Worm (Caenorhabditis elegans) whole organism, late embryonic: Measurements from ENCODE around the gene C14F11.7.
A peak's percentile ranks its signal among the peaks of the same experiment; 100 is the strongest.

Experiments
- C08G9.2 ChIP-seq: sonication (generic microtip); optimal IDR thresholded peaks from 2 replicates; lab custom pipeline; 2016; ENCODE audit warnings: mild to moderate bottlenecking, missing genetic modification characterization, moderate library complexity, missing compliant biosample characterization
- C38D4.7 ChIP-seq: fragments of 200-800 bp; sonication (Bioruptor generic); optimal IDR thresholded peaks from 2 replicates; lab custom pipeline; 2018; ENCODE audit warnings: mild to moderate bottlenecking, missing genetic modification characterization, moderate library complexity, missing compliant biosample characterization
- F13H6.1 ChIP-seq: sonication (generic microtip); optimal IDR thresholded peaks from 2 replicates; lab custom pipeline; 2016; ENCODE audit warnings: missing genetic modification characterization, missing compliant biosample characterization
- K02D7.2 ChIP-seq: sonication (generic microtip); optimal IDR thresholded peaks from 2 replicates; lab custom pipeline; 2017; ENCODE audit warnings: mild to moderate bottlenecking, missing genetic modification characterization, missing compliant biosample characterization
- T23F11.4 ChIP-seq: fragments of 200-800 bp; sonication (Bioruptor generic); optimal IDR thresholded peaks from 2 replicates; lab custom pipeline; 2018; ENCODE audit warnings: mild to moderate bottlenecking, missing genetic modification characterization, missing compliant biosample characterization
- ahr-1 ChIP-seq: sonication (generic microtip); optimal IDR thresholded peaks from 2 replicates; lab custom pipeline; 2016; ENCODE audit warnings: missing genetic modification characterization, missing compliant biosample characterization
- ama-1 ChIP-seq: fragments of 150-350 bp; optimal IDR thresholded peaks from 2 replicates; lab custom pipeline; 2014
- ceh-18 ChIP-seq: sonication (generic microtip); optimal IDR thresholded peaks from 2 replicates; lab custom pipeline; 2016; ENCODE audit warnings: missing genetic modification characterization, missing compliant biosample characterization
- ceh-2 ChIP-seq: sonication (generic microtip); optimal IDR thresholded peaks from 2 replicates; lab custom pipeline; 2016; ENCODE audit warnings: missing genotype, missing genetic modification characterization, missing compliant biosample characterization
- ceh-24 ChIP-seq: sonication (generic microtip); optimal IDR thresholded peaks from 2 replicates; lab custom pipeline; 2016; ENCODE audit warnings: mild to moderate bottlenecking, missing genetic modification characterization, missing compliant biosample characterization
- ceh-30 ChIP-seq: fragments of 150-350 bp; optimal IDR thresholded peaks from 2 replicates; lab custom pipeline; 2014; ENCODE audit warnings: missing biosample characterization, missing genetic modification characterization
- ceh-31 ChIP-seq: sonication (generic microtip); optimal IDR thresholded peaks from 2 replicates; lab custom pipeline; 2016; ENCODE audit warnings: missing genetic modification characterization, missing compliant biosample characterization
- ceh-9 ChIP-seq: sonication (generic microtip); optimal IDR thresholded peaks from 2 replicates; lab custom pipeline; 2016; ENCODE audit warnings: mild to moderate bottlenecking, missing genetic modification characterization, inconsistent platforms, missing compliant biosample characterization
- che-1 ChIP-seq: sonication (generic microtip); optimal IDR thresholded peaks from 2 replicates; lab custom pipeline; 2016; ENCODE audit warnings: mild to moderate bottlenecking, missing genetic modification characterization, missing compliant biosample characterization
- dmd-4 ChIP-seq: sonication (generic microtip); optimal IDR thresholded peaks from 2 replicates; lab custom pipeline; 2016; ENCODE audit warnings: borderline replicate concordance, missing genetic modification characterization, missing compliant biosample characterization
- dve-1 ChIP-seq: sonication (generic microtip); optimal IDR thresholded peaks from 2 replicates; lab custom pipeline; 2017; ENCODE audit warnings: antibody characterized with exemption, mild to moderate bottlenecking, missing genetic modification characterization, missing compliant biosample characterization
- elt-2 ChIP-seq: sonication (generic microtip); optimal IDR thresholded peaks from 2 replicates; lab custom pipeline; 2016; ENCODE audit warnings: missing genetic modification reagents, missing genetic modification characterization, missing compliant biosample characterization
- elt-4 ChIP-seq: sonication (generic microtip); optimal IDR thresholded peaks from 2 replicates; lab custom pipeline; 2016; ENCODE audit warnings: missing genetic modification characterization, missing compliant biosample characterization
- ets-4 ChIP-seq: sonication (generic microtip); optimal IDR thresholded peaks from 2 replicates; lab custom pipeline; 2016; ENCODE audit warnings: missing genetic modification characterization, missing compliant biosample characterization
- eyg-1 ChIP-seq: sonication (generic microtip); optimal IDR thresholded peaks from 2 replicates; lab custom pipeline; 2016; ENCODE audit warnings: missing genotype, missing genetic modification characterization, missing compliant biosample characterization
- fax-1 ChIP-seq: sonication (generic microtip); optimal IDR thresholded peaks from 2 replicates; lab custom pipeline; 2016; ENCODE audit warnings: missing genotype, missing genetic modification characterization, missing compliant biosample characterization
- fkh-6 ChIP-seq: sonication (generic microtip); optimal IDR thresholded peaks from 2 replicates; lab custom pipeline; 2016; ENCODE audit warnings: missing genetic modification characterization, missing compliant biosample characterization
- gmeb-2 ChIP-seq: sonication (generic microtip); optimal IDR thresholded peaks from 2 replicates; lab custom pipeline; 2016; ENCODE audit warnings: missing genetic modification characterization, inconsistent platforms, missing compliant biosample characterization
- hlh-13 ChIP-seq: fragments of 200-800 bp; sonication (Bioruptor generic); optimal IDR thresholded peaks from 2 replicates; lab custom pipeline; 2018; ENCODE audit warnings: mild to moderate bottlenecking, missing genetic modification characterization, missing compliant biosample characterization
- hlh-30 ChIP-seq: sonication (generic microtip); optimal IDR thresholded peaks from 2 replicates; lab custom pipeline; 2017; ENCODE audit warnings: antibody characterized with exemption, missing genetic modification characterization, missing compliant biosample characterization; ENCODE audit not compliant: insufficient read depth
- hlh-6 ChIP-seq: sonication (generic microtip); optimal IDR thresholded peaks from 2 replicates; lab custom pipeline; 2016; ENCODE audit warnings: missing genotype, missing genetic modification characterization, missing compliant biosample characterization
- hlh-8 ChIP-seq: sonication (generic microtip); optimal IDR thresholded peaks from 2 replicates; lab custom pipeline; 2016; ENCODE audit warnings: missing genotype, missing genetic modification characterization, missing compliant biosample characterization
- lin-11 ChIP-seq: fragments of 200-800 bp; sonication (Bioruptor generic); optimal IDR thresholded peaks from 2 replicates; lab custom pipeline; 2018; ENCODE audit warnings: mild to moderate bottlenecking, missing genetic modification characterization, missing compliant biosample characterization
- madf-2 ChIP-seq: sonication (generic microtip); optimal IDR thresholded peaks from 2 replicates; lab custom pipeline; 2017; ENCODE audit warnings: missing genetic modification characterization, missing compliant biosample characterization
- mec-3 ChIP-seq: sonication (generic microtip); optimal IDR thresholded peaks from 2 replicates; lab custom pipeline; 2016; ENCODE audit warnings: borderline replicate concordance, missing genetic modification characterization, missing compliant biosample characterization
- nhr-11 ChIP-seq: fragments of 150-350 bp; optimal IDR thresholded peaks from 2 replicates; lab custom pipeline; 2014; ENCODE audit warnings: missing biosample characterization, missing genetic modification characterization
- nhr-232 ChIP-seq: sonication (generic microtip); optimal IDR thresholded peaks from 2 replicates; lab custom pipeline; 2016; ENCODE audit warnings: missing genetic modification characterization, missing compliant biosample characterization
- odd-2 ChIP-seq: sonication (generic microtip); optimal IDR thresholded peaks from 2 replicates; lab custom pipeline; 2017; ENCODE audit warnings: antibody characterized with exemption, mild to moderate bottlenecking, missing genetic modification characterization, missing compliant biosample characterization
- pag-3 ChIP-seq: sonication (generic microtip); optimal IDR thresholded peaks from 2 replicates; lab custom pipeline; 2016; ENCODE audit warnings: missing compliant biosample characterization, missing genetic modification characterization, borderline replicate concordance
- pat-9 ChIP-seq: fragments of 200-800 bp; sonication (Bioruptor generic); optimal IDR thresholded peaks from 2 replicates; lab custom pipeline; 2018; ENCODE audit warnings: mild to moderate bottlenecking, missing genetic modification characterization, moderate library complexity, missing compliant biosample characterization
- pax-1 ChIP-seq: fragments of 150-350 bp; optimal IDR thresholded peaks from 2 replicates; lab custom pipeline; 2014; ENCODE audit warnings: missing biosample characterization, missing genetic modification characterization
- pha-2 ChIP-seq: sonication (generic microtip); optimal IDR thresholded peaks from 2 replicates; lab custom pipeline; 2017; ENCODE audit warnings: mild to moderate bottlenecking, missing genetic modification characterization, missing compliant biosample characterization
- pha-4 ChIP-seq: fragments of 150-350 bp; optimal IDR thresholded peaks from 2 replicates; lab custom pipeline; 2018; ENCODE audit warnings: missing biosample characterization, missing genetic modification reagents, missing genetic modification characterization
- pqm-1 ChIP-seq: sonication (generic microtip); optimal IDR thresholded peaks from 2 replicates; lab custom pipeline; 2016; ENCODE audit warnings: missing genetic modification characterization, missing compliant biosample characterization
- ref-2 ChIP-seq: sonication (generic microtip); optimal IDR thresholded peaks from 2 replicates; lab custom pipeline; 2016; ENCODE audit warnings: missing genetic modification characterization, missing compliant biosample characterization
- rnt-1 ChIP-seq: sonication (generic microtip); optimal IDR thresholded peaks from 2 replicates; lab custom pipeline; 2016; ENCODE audit warnings: missing genetic modification characterization, missing compliant biosample characterization
- sdc-2 ChIP-seq: sonication (generic microtip); optimal IDR thresholded peaks from 2 replicates; lab custom pipeline; 2016; ENCODE audit warnings: missing genotype, missing genetic modification characterization, missing compliant biosample characterization
- sox-2 ChIP-seq: fragments of 200-800 bp; sonication (Bioruptor generic); IDR thresholded peaks from 2 replicates; pipeline ENCODE4 v1.3.6; 2022; ENCODE audit warnings: missing genetic modification reagents, missing genetic modification characterization, missing compliant biosample characterization
- sox-4 ChIP-seq: sonication (generic microtip); optimal IDR thresholded peaks from 2 replicates; lab custom pipeline; 2017; ENCODE audit warnings: mild to moderate bottlenecking, missing genetic modification characterization, inconsistent platforms, missing compliant biosample characterization
- syd-9 ChIP-seq: sonication (generic microtip); optimal IDR thresholded peaks from 2 replicates; lab custom pipeline; 2016; ENCODE audit warnings: mild to moderate bottlenecking, missing genetic modification characterization, moderate library complexity, missing compliant biosample characterization
- tbx-2 ChIP-seq: sonication (generic microtip); optimal IDR thresholded peaks from 2 replicates; lab custom pipeline; 2016; ENCODE audit warnings: missing genetic modification characterization, missing compliant biosample characterization
- ttx-3 ChIP-seq: sonication (generic microtip); optimal IDR thresholded peaks from 2 replicates; lab custom pipeline; 2016; ENCODE audit warnings: missing genetic modification reagents, missing genetic modification characterization, missing compliant biosample characterization
- unc-3 ChIP-seq, 2 experiments: fragments of 200-800 bp in 1 of 2; sonication (Bioruptor generic) in 1 of 2; sonication (generic microtip) in 1 of 2; conservative IDR thresholded peaks in 1 of 2; optimal IDR thresholded peaks in 1 of 2; 2 replicates each; pipeline versions ENCODE4 v1.3.6 to Lab custom; 2016 to 2022; ENCODE audit warnings: missing compliant biosample characterization in 2 of 2, missing genetic modification characterization in 2 of 2, missing genetic modification reagents in 1 of 2
- unc-42 ChIP-seq: sonication (generic microtip); optimal IDR thresholded peaks from 2 replicates; lab custom pipeline; 2016; ENCODE audit warnings: missing genotype, missing genetic modification characterization, missing compliant biosample characterization
- unc-86 ChIP-seq: sonication (generic microtip); optimal IDR thresholded peaks from 2 replicates; lab custom pipeline; 2016; ENCODE audit warnings: missing genetic modification characterization, missing compliant biosample characterization
- zip-5 ChIP-seq: sonication (generic microtip); optimal IDR thresholded peaks from 2 replicates; lab custom pipeline; 2016; ENCODE audit warnings: missing genetic modification characterization, missing compliant biosample characterization
- ztf-16 ChIP-seq: sonication (generic microtip); optimal IDR thresholded peaks from 2 replicates; lab custom pipeline; 2017; ENCODE audit warnings: missing genetic modification characterization, missing compliant biosample characterization

Gene C14F11.7

ce11 chrX:6251947-6252617, 43.7 kb upstream of the C14F11.7 start:
- no peak for TF ChIP-seq tbx-2 (tag; lab: Kevin White, UChicago)
- TF ChIP-seq hlh-6 (tag; lab: Kevin White, UChicago) = no peak
- TF ChIP-seq pha-4 (tag; lab: Kevin White, UChicago) = no peak
- no peak for TF ChIP-seq unc-86 (tag; lab: Kevin White, UChicago)
- TF ChIP-seq pag-3 = no peak
- TF ChIP-seq odd-2 (tag; lab: Kevin White, UChicago) = no peak
- TF ChIP-seq fax-1 (tag; lab: Kevin White, UChicago) = no peak
- TF ChIP-seq dmd-4 (tag; lab: Kevin White, UChicago) = no peak
- TF ChIP-seq hlh-8 (tag; lab: Kevin White, UChicago) = no peak
- TF ChIP-seq sox-4 (tag; lab: Kevin White, UChicago) = no peak
- TF ChIP-seq K02D7.2 (tag; lab: Kevin White, UChicago) = no peak
- TF ChIP-seq ztf-16 = no peak
- no peak for TF ChIP-seq ahr-1 (tag; lab: Kevin White, UChicago)
- TF ChIP-seq ceh-31 = peak; percentile 54
- TF ChIP-seq C38D4.7 (GFP tag; lab: Kevin White, UChicago) = no peak
- no peak for TF ChIP-seq hlh-30 (tag; lab: Kevin White, UChicago)
- TF ChIP-seq mec-3 (tag; lab: Kevin White, UChicago) = no peak
- TF ChIP-seq dve-1 (tag; lab: Kevin White, UChicago) = peak; percentile 16
- TF ChIP-seq eyg-1 (tag; lab: Kevin White, UChicago) = no peak
- TF ChIP-seq ceh-30 = no peak
- peak; percentile 38 for TF ChIP-seq ceh-18 (tag; lab: Kevin White, UChicago)
- no peak for TF ChIP-seq ceh-9 (tag; lab: Kevin White, UChicago)
- no peak for TF ChIP-seq pha-2 (tag; lab: Kevin White, UChicago)
- peak; percentile 32 for TF ChIP-seq fkh-6 (tag; lab: Kevin White, UChicago)
- TF ChIP-seq nhr-11 = no peak
- peak; percentile 15 for TF ChIP-seq hlh-13 (GFP tag; lab: Kevin White, UChicago)
- no peak for TF ChIP-seq zip-5 (tag; lab: Kevin White, UChicago)
- peak; percentile 48 for TF ChIP-seq rnt-1 (tag; lab: Kevin White, UChicago)
- no peak for TF ChIP-seq madf-2
- TF ChIP-seq ceh-24 (tag; lab: Kevin White, UChicago) = no peak
- TF ChIP-seq unc-42 (tag; lab: Kevin White, UChicago) = peak; percentile 33
- TF ChIP-seq ref-2 = peak; percentile 53
- peak; percentile 83 for TF ChIP-seq ama-1 (lab: Kevin White, UChicago)
- TF ChIP-seq che-1 = no peak
- peak; percentile 37 for TF ChIP-seq gmeb-2 (tag; lab: Kevin White, UChicago)
- TF ChIP-seq nhr-232 (tag; lab: Kevin White, UChicago) = no peak
- TF ChIP-seq elt-2 (tag; lab: Kevin White, UChicago) = no peak
- no peak for TF ChIP-seq sox-2
- TF ChIP-seq pat-9 (tag; lab: Kevin White, UChicago) = no peak
- TF ChIP-seq pqm-1 (tag; lab: Kevin White, UChicago) = no peak
- peak; percentile 10 for TF ChIP-seq F13H6.1 (tag; lab: Kevin White, UChicago)
- no peak for TF ChIP-seq pax-1 (tag; lab: Kevin White, UChicago)
- no peak for TF ChIP-seq T23F11.4 (GFP tag; lab: Kevin White, UChicago)
- no peak for TF ChIP-seq elt-4 (tag; lab: Kevin White, UChicago)
- peak; percentile 37 for TF ChIP-seq ceh-2 (tag; lab: Kevin White, UChicago)
- no peak for TF ChIP-seq sdc-2 (tag; lab: Kevin White, UChicago)
- TF ChIP-seq ets-4 (tag; lab: Kevin White, UChicago) = no peak
- TF ChIP-seq unc-3 (GFP tag; conservative IDR thresholded peaks at IDR 0.05; lab: Robert Waterston, UW) = no peak
- no peak for TF ChIP-seq unc-3 (tag; optimal IDR thresholded peaks at IDR 0.05; lab: Kevin White, UChicago)
- no peak for TF ChIP-seq syd-9 (tag; lab: Kevin White, UChicago)
- no peak for TF ChIP-seq C08G9.2 (tag; lab: Kevin White, UChicago)
- no peak for TF ChIP-seq ttx-3
- TF ChIP-seq lin-11 (tag; lab: Kevin White, UChicago) = no peak
